Worm (Caenorhabditis elegans): ENCODE measurements around the gene F38A5.6.

DNA sequence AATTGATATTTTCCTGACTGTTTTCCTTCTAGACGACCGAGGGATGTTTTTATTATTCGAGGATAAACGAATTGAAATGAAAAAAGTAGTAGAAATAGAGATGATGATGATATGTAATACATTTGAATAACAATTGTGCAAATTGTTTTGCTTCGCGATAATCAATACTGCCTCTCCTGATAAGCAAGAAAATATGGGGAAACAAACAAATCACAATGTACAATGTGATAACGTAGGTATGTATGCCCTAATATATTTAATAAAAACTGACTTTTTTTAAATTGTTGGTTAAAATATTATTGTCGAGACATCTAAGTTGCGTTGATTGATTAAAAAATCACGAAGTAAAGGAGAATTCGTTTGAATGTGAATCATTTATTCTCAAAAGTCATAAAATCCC is 30.6 kb upstream of the F38A5.6 start, which contains the start of gene cest-5.2:
- TF ChIP-seq med-1 (GFP tag; optimal IDR thresholded peaks at IDR 0.05; ENCODE audit: insufficient read depth) (no peak), T22C8.4 (GFP tag; IDR thresholded peaks at IDR 0.05) (no peak), ztf-29 (GFP tag; IDR thresholded peaks at IDR 0.05) (no peak), cog-1 (tag; optimal IDR thresholded peaks at IDR 0.05) (no peak), ztf-23 (GFP tag; IDR thresholded peaks at IDR 0.05) (no peak), flt-1 (GFP tag; IDR thresholded peaks at IDR 0.05) (no peak), tab-1 (GFP tag; IDR thresholded peaks at IDR 0.05) (no peak), klf-2 (GFP tag; conservative IDR thresholded peaks at IDR 0.05) (no peak)

Data from whole organism, midembryonic.